Fruit fly (Drosophila melanogaster) whole organism, pupa: ENCODE measurements around the gene Npc2c.
A peak's percentile ranks its signal among the peaks of the same experiment; 100 is the strongest.

Source experiments
- CG10348 ChIP-seq: fragments of 200-800 bp; sonication (Bioruptor generic); IDR thresholded peaks from 2 replicates; pipeline ENCODE4 v1.3.6; 2022; ENCODE audit warnings: missing biosample characterization, missing genetic modification characterization
- CG12605 ChIP-seq: fragments of 200-800 bp; sonication (Bioruptor generic); IDR thresholded peaks from 2 replicates; pipeline ENCODE4 v1.3.6; 2022; ENCODE audit warnings: missing biosample characterization, missing genetic modification characterization
- CG13204 ChIP-seq: fragments of 200-800 bp; sonication (Bioruptor generic); optimal IDR thresholded peaks from 2 replicates; lab custom pipeline; 2018; ENCODE audit warnings: missing biosample characterization, mild to moderate bottlenecking, missing genetic modification characterization, moderate library complexity
- CG17806 ChIP-seq: fragments of 200-800 bp; sonication (Bioruptor generic); optimal IDR thresholded peaks from 2 replicates; lab custom pipeline; 2018; ENCODE audit warnings: missing biosample characterization, mild to moderate bottlenecking, missing genetic modification characterization, moderate library complexity
- CG32121 ChIP-seq: fragments of 200-800 bp; sonication (Bioruptor generic); IDR thresholded peaks from 2 replicates; pipeline ENCODE4 v1.3.6; 2022; ENCODE audit warnings: missing biosample characterization, missing genetic modification characterization
- CG34367 ChIP-seq: fragments of 200-800 bp; sonication (Bioruptor generic); optimal IDR thresholded peaks from 2 replicates; lab custom pipeline; 2018; ENCODE audit warnings: missing biosample characterization, mild to moderate bottlenecking, missing genetic modification characterization
- CG8301 ChIP-seq: fragments of 200-800 bp; sonication (Bioruptor generic); optimal IDR thresholded peaks from 2 replicates; lab custom pipeline; 2018; ENCODE audit warnings: missing biosample characterization, mild to moderate bottlenecking, missing genetic modification characterization
- CG9948 ChIP-seq: fragments of 200-800 bp; sonication (Bioruptor generic); optimal IDR thresholded peaks from 2 replicates; lab custom pipeline; 2018; ENCODE audit warnings: missing biosample characterization, mild to moderate bottlenecking, missing genetic modification characterization, moderate library complexity
- EcR ChIP-seq: fragments of 200-800 bp; sonication (Bioruptor generic); optimal IDR thresholded peaks from 3 replicates; lab custom pipeline; 2019; ENCODE audit warnings: missing biosample characterization, missing genetic modification characterization, mild to moderate bottlenecking, moderate library complexity, missing genetic modification reagents
- Ets98B ChIP-seq: fragments of 200-800 bp; sonication (Bioruptor generic); IDR thresholded peaks from 2 replicates; pipeline ENCODE4 v1.3.6; 2022; ENCODE audit warnings: missing biosample characterization, missing genetic modification characterization
- Pif1A ChIP-seq: fragments of 200-800 bp; sonication (Bioruptor generic); optimal IDR thresholded peaks from 3 replicates; lab custom pipeline; 2016; ENCODE audit warnings: missing biosample characterization, missing genetic modification characterization
- Pif1B ChIP-seq: fragments of 200-800 bp; sonication (Bioruptor generic); optimal IDR thresholded peaks from 3 replicates; lab custom pipeline; 2016; ENCODE audit warnings: missing biosample characterization, missing genetic modification characterization
- Snoo ChIP-seq: fragments of 200-800 bp; sonication (Bioruptor generic); optimal IDR thresholded peaks from 3 replicates; lab custom pipeline; 2017; ENCODE audit warnings: missing biosample characterization, mild to moderate bottlenecking, missing genetic modification characterization, inconsistent platforms
- fd96Ca ChIP-seq: fragments of 200-800 bp; sonication (Bioruptor generic); IDR thresholded peaks from 3 replicates; pipeline ENCODE4 v1.3.6; 2022; ENCODE audit warnings: missing biosample characterization, missing genetic modification characterization

- TF ChIP-seq CG34367 (no peak), Ets98B (GFP tag; lab: Robert Waterston, UW) (no peak), CG8301 (tag; lab: Kevin White, UChicago) (no peak), Pif1A (no peak), CG9948 (no peak), CG10348 (GFP tag; lab: Robert Waterston, UW) (no peak), CG13204 (GFP tag; lab: Kevin White, UChicago) (no peak), CG12605 (GFP tag; lab: Robert Waterston, UW) (no peak), Pif1B (GFP tag; lab: Kevin White, UChicago) (no peak), EcR (peak; percentile 95), fd96Ca (no peak), CG17806 (tag; lab: Kevin White, UChicago) (no peak), CG32121 (no peak), Snoo (tag; lab: Kevin White, UChicago) (no peak)
These were observed 19.5 kb upstream of the Npc2c start for dm6 chr3R:10040505-10040904.
